Fruit fly (Drosophila melanogaster): Measurements from ENCODE around the gene CG4887.

The CG4887 gene

dm6 chr2L:1185642-1186497 lies 13.1 kb downstream of the CG4887 start, which contains the start of gene CG5001 (continued):
- TF ChIP-seq Optix (GFP tag; IDR thresholded peaks at IDR 0.05) (peak; percentile 7; the same call in 1 of the 3 replicates), hkb (optimal IDR thresholded peaks at IDR 0.05) (no peak), hkb (GFP tag; IDR thresholded peaks at IDR 0.05) (peak; percentile 87), CG14860 (GFP tag; IDR thresholded peaks at IDR 0.05; ENCODE audit: partially characterized antibody) (peak; percentile 23; the same call in 1 of the 3 replicates), CG2712 (tag; optimal IDR thresholded peaks at IDR 0.05) (peak; percentile 93), lilli (GFP tag; optimal IDR thresholded peaks at IDR 0.05) (peak; percentile 81), mirr (GFP tag; optimal IDR thresholded peaks at IDR 0.05) (peak; percentile 63), CG42726 (GFP tag; IDR thresholded peaks at IDR 0.05; ENCODE audit: partially characterized antibody) (no peak), zfh1 (GFP tag; IDR thresholded peaks at IDR 0.05) (peak; percentile 92), CG12071 (GFP tag; optimal IDR thresholded peaks at IDR 0.05) (peak; percentile 80), CG6272 (GFP tag; IDR thresholded peaks at IDR 0.05) (peak; percentile 65), caup (GFP tag; optimal IDR thresholded peaks at IDR 0.05; ENCODE audit: severe bottlenecking) (peak; percentile 73), HmgD (GFP tag; optimal IDR thresholded peaks at IDR 0.05) (no peak), btn (GFP tag; optimal IDR thresholded peaks at IDR 0.05) (peak; percentile 25), bowl (GFP tag; IDR thresholded peaks at IDR 0.05) (peak; percentile 36; the same call in 1 of the 2 replicates), E2f2 (GFP tag; IDR thresholded peaks at IDR 0.05) (peak; percentile 61), toy (GFP tag; IDR thresholded peaks at IDR 0.05) (peak; percentile 72), CrebB (tag; optimal IDR thresholded peaks at IDR 0.05) (peak; percentile 69), slbo (GFP tag; IDR thresholded peaks at IDR 0.05) (peak; percentile 94), gcm (GFP tag; optimal IDR thresholded peaks at IDR 0.05) (peak; percentile 88), MESR4 (GFP tag; optimal IDR thresholded peaks at IDR 0.05) (no peak), CG18476 (GFP tag; optimal IDR thresholded peaks at IDR 0.05) (peak; percentile 67), Sry-δ (GFP tag; optimal IDR thresholded peaks at IDR 0.05) (peak; percentile 15), Aef1 (GFP tag; IDR thresholded peaks at IDR 0.05) (peak; percentile 85), Ssrp (tag; optimal IDR thresholded peaks at IDR 0.05) (peak; percentile 79), sima (GFP tag; optimal IDR thresholded peaks at IDR 0.05) (peak; percentile 7), CG17568 (GFP tag; optimal IDR thresholded peaks at IDR 0.05) (no peak), CG4820 (GFP tag; optimal IDR thresholded peaks at IDR 0.05) (peak; percentile 80), ftz-f1 (GFP tag; optimal IDR thresholded peaks at IDR 0.05) (peak; percentile 40), pan (optimal IDR thresholded peaks at IDR 0.05) (no peak), pan (GFP tag; optimal IDR thresholded peaks at IDR 0.05 in 1 of 2, IDR thresholded peaks at IDR 0.05 in 1 of 2) (peak in 1 of 2 experiments; percentile 91), CG10366 (GFP tag; IDR thresholded peaks at IDR 0.05) (peak; percentile 84), gem (tag; optimal IDR thresholded peaks at IDR 0.05) (peak; percentile 94), C15 (GFP tag; IDR thresholded peaks at IDR 0.05) (0 out of 3 replicates have a peak, but pooled peaks have one; percentile 12), Dip2 (GFP tag; IDR thresholded peaks at IDR 0.05) (no peak), tx (GFP tag; optimal IDR thresholded peaks at IDR 0.05) (peak; percentile 66), otp (GFP tag; IDR thresholded peaks at IDR 0.05) (peak; percentile 76), Elba2 (GFP tag; optimal IDR thresholded peaks at IDR 0.05) (no peak), crp (GFP tag; optimal IDR thresholded peaks at IDR 0.05) (peak in 1 of 2 experiments; percentile 30), fd102C (GFP tag; optimal IDR thresholded peaks at IDR 0.05) (no peak), CG11723 (GFP tag; optimal IDR thresholded peaks at IDR 0.05) (no peak), CG13424 (tag; optimal IDR thresholded peaks at IDR 0.05) (peak; percentile 90), CG12659 (GFP tag; optimal IDR thresholded peaks at IDR 0.05) (peak; percentile 81), tin (GFP tag; optimal IDR thresholded peaks at IDR 0.05) (peak; percentile 79), CG8290 (GFP tag; optimal IDR thresholded peaks at IDR 0.05) (peak; percentile 34), CG8290 (tag; optimal IDR thresholded peaks at IDR 0.05) (peak in 1 of 2 experiments; percentile 91), CG4328 (GFP tag; optimal IDR thresholded peaks at IDR 0.05) (peak; percentile 84), nerfin-1 (tag; optimal IDR thresholded peaks at IDR 0.05) (peak; percentile 86), CG1529 (GFP tag; optimal IDR thresholded peaks at IDR 0.05) (no peak)
